Worm (Caenorhabditis elegans) whole organism, L4/young adult: ENCODE measurements around the gene pkn-1.

Experiments used
- W03F9.2 ChIP-seq: fragments of 150-350 bp; optimal IDR thresholded peaks from 2 replicates; lab custom pipeline; 2014; ENCODE audit warnings: missing biosample characterization, missing genetic modification characterization
- dao-5 ChIP-seq: sonication (generic microtip); optimal IDR thresholded peaks from 2 replicates; lab custom pipeline; 2016; ENCODE audit warnings: missing genotype, missing genetic modification characterization, moderate library complexity, missing compliant biosample characterization
- him-1 ChIP-seq: sonication (generic microtip); optimal IDR thresholded peaks from 2 replicates; lab custom pipeline; 2016; ENCODE audit warnings: missing genotype, missing genetic modification reagents, missing genetic modification characterization, missing compliant biosample characterization

pkn-1 gene

ce11 chrX:10393362-10393761 lies 3.7 kb upstream of the pkn-1 start:
- TF ChIP-seq W03F9.2 (no peak), dao-5 (tag; lab: Kevin White, UChicago) (no peak), him-1 (tag; lab: Kevin White, UChicago) (no peak)

ce11 chrX:10394238-10394637 lies 2.8 kb upstream of the pkn-1 start:
- no peak for TF ChIP-seq dao-5 (tag; lab: Kevin White, UChicago)
- TF ChIP-seq W03F9.2, result no peak
- no peak for TF ChIP-seq him-1 (tag; lab: Kevin White, UChicago)

- TF ChIP-seq W03F9.2 (no peak), dao-5 (tag; lab: Kevin White, UChicago) (no peak), him-1 (tag; lab: Kevin White, UChicago) (no peak)
Observed at ce11 chrX:10395177-10395576, 1.9 kb upstream of the pkn-1 start.

- TF ChIP-seq W03F9.2, result no peak
- no peak for TF ChIP-seq him-1 (tag; lab: Kevin White, UChicago)
- no peak for TF ChIP-seq dao-5 (tag; lab: Kevin White, UChicago)
Observed at ce11 chrX:10395668-10396067, 1.4 kb upstream of the pkn-1 start.

ce11 chrX:10401118-10401517 lies 4.1 kb downstream of the pkn-1 start:
- TF ChIP-seq dao-5 (tag; lab: Kevin White, UChicago) (no peak), him-1 (tag; lab: Kevin White, UChicago) (no peak), W03F9.2 (no peak)

- TF ChIP-seq him-1 (tag; lab: Kevin White, UChicago) (no peak), W03F9.2 (no peak), dao-5 (tag; lab: Kevin White, UChicago) (no peak)
Observed at ce11 chrX:10404051-10404450, 7.0 kb downstream of the pkn-1 start.

ce11 chrX:10406203-10406602 lies 9.2 kb downstream of the pkn-1 start, which contains the start of gene gur-3:
gur-3 (minus strand) TSS chrX:10406303.
- TF ChIP-seq dao-5 (tag; lab: Kevin White, UChicago) (no peak), him-1 (tag; lab: Kevin White, UChicago) (no peak), W03F9.2 (no peak)

ce11 chrX:10406850-10407249 lies 9.8 kb downstream of the pkn-1 start, which contains the start of gene ZC504.1:
ZC504.1 (plus strand) TSS chrX:10407150.
- TF ChIP-seq dao-5 (tag; lab: Kevin White, UChicago) (no peak), him-1 (tag; lab: Kevin White, UChicago) (no peak), W03F9.2 (no peak)

- no peak for TF ChIP-seq dao-5 (tag; lab: Kevin White, UChicago)
- no peak for TF ChIP-seq him-1 (tag; lab: Kevin White, UChicago)
- no peak for TF ChIP-seq W03F9.2
Observed at ce11 chrX:10410539-10410938, 13.5 kb downstream of the pkn-1 start.

- TF ChIP-seq W03F9.2 (no peak), him-1 (tag; lab: Kevin White, UChicago) (no peak), dao-5 (tag; lab: Kevin White, UChicago) (no peak)
Observed at ce11 chrX:10412425-10412824, 15.4 kb downstream of the pkn-1 start, which contains the start of gene acr-8. acr-8 (plus strand) TSS chrX:10412725.

- TF ChIP-seq W03F9.2 (no peak), him-1 (tag; lab: Kevin White, UChicago) (no peak), dao-5 (tag; lab: Kevin White, UChicago) (no peak)
Observed at ce11 chrX:10419743-10420142, 22.7 kb downstream of the pkn-1 start, which contains the start of gene cdk-11.2. cdk-11.2 (minus strand) TSS chrX:10419765.

ce11 chrX:10422714-10423113 lies 25.7 kb downstream of the pkn-1 start:
- no peak for TF ChIP-seq dao-5 (tag; lab: Kevin White, UChicago)
- no peak for TF ChIP-seq him-1 (tag; lab: Kevin White, UChicago)
- TF ChIP-seq W03F9.2, result no peak

ce11 chrX:10424744-10425143 lies 27.7 kb downstream of the pkn-1 start:
- TF ChIP-seq dao-5 (tag; lab: Kevin White, UChicago), result no peak
- no peak for TF ChIP-seq W03F9.2
- TF ChIP-seq him-1 (tag; lab: Kevin White, UChicago), result no peak

ce11 chrX:10428109-10428508 lies 31.1 kb downstream of the pkn-1 start:
- no peak for TF ChIP-seq him-1 (tag; lab: Kevin White, UChicago)
- no peak for TF ChIP-seq W03F9.2
- no peak for TF ChIP-seq dao-5 (tag; lab: Kevin White, UChicago)

ce11 chrX:10428557-10428956 lies 31.5 kb downstream of the pkn-1 start, which contains the start of gene mig-15:
mig-15 (minus strand) TSS chrX:10428657.
- TF ChIP-seq W03F9.2 (no peak), him-1 (tag; lab: Kevin White, UChicago) (no peak), dao-5 (tag; lab: Kevin White, UChicago) (no peak)
